Worm (Caenorhabditis elegans) whole organism, young adult: Measurements from ENCODE around the gene srab-3.

ENCODE experiments used
- T07F8.4 ChIP-seq: sonication (generic microtip); optimal IDR thresholded peaks from 2 replicates; lab custom pipeline; 2016; ENCODE audit warnings: mild to moderate bottlenecking, missing genetic modification characterization, moderate library complexity, missing compliant biosample characterization
- Y53F4B.3 ChIP-seq: fragments of 200-800 bp; sonication (Bioruptor generic); IDR thresholded peaks from 2 replicates; pipeline ENCODE4 v1.3.6; 2022; ENCODE audit warnings: missing genetic modification reagents, missing genetic modification characterization, missing compliant biosample characterization
- Y53G8AR.9 ChIP-seq: fragments of 200-800 bp; sonication (Bioruptor generic); conservative IDR thresholded peaks from 2 replicates; pipeline ENCODE4 v1.3.6; 2022; ENCODE audit warnings: missing genetic modification reagents, missing genetic modification characterization, missing compliant biosample characterization
- Y56A3A.18 ChIP-seq: fragments of 200-800 bp; sonication (Bioruptor generic); IDR thresholded peaks from 2 replicates; pipeline ENCODE4 v1.3.6; 2022; ENCODE audit warnings: missing genetic modification reagents, missing genetic modification characterization, missing compliant biosample characterization
- ama-1 ChIP-seq, 3 experiments: fragments of 150-350 bp in 1 of 3; sonication (generic microtip) in 2 of 3; optimal IDR thresholded peaks; 2 replicates each; lab custom pipeline; 2014 to 2018; ENCODE audit warnings: missing biosample characterization in 2 of 3, missing genetic modification characterization in 2 of 3, missing genetic modification reagents in 2 of 3
- efl-1 ChIP-seq: fragments of 150-350 bp; optimal IDR thresholded peaks from 2 replicates; lab custom pipeline; 2014; ENCODE audit warnings: missing biosample characterization, missing genetic modification reagents, missing genetic modification characterization
- nfya-1 ChIP-seq: sonication (generic microtip); optimal IDR thresholded peaks from 2 replicates; lab custom pipeline; 2017; ENCODE audit warnings: antibody characterized with exemption, missing compliant biosample characterization, missing genetic modification characterization, borderline replicate concordance; ENCODE audit not compliant: insufficient read depth
- pha-4 ChIP-seq: fragments of 150-350 bp; sonication (generic microtip); optimal IDR thresholded peaks from 2 replicates; lab custom pipeline; 2014; ENCODE audit warnings: missing biosample characterization, missing genetic modification reagents, missing genetic modification characterization
- snpc-4 ChIP-seq, 5 experiments: fragments of 150-350 bp in 1 of 5; sonication (generic microtip) in 4 of 5; optimal IDR thresholded peaks; 2 replicates each; lab custom pipeline; 2014 to 2018; ENCODE audit warnings: missing genetic modification characterization in 5 of 5, missing biosample characterization in 3 of 5, antibody characterized with exemption in 2 of 5, mild to moderate bottlenecking in 2 of 5, missing compliant biosample characterization in 2 of 5, missing genotype in 2 of 5, moderate library complexity in 2 of 5, missing genetic modification reagents in 1 of 5
- unc-62 ChIP-seq: fragments of 150-350 bp; optimal IDR thresholded peaks from 2 replicates; lab custom pipeline; 2014; ENCODE audit warnings: missing biosample characterization, missing genetic modification reagents, missing genetic modification characterization
- ztf-22 ChIP-seq: fragments of 200-800 bp; sonication (Bioruptor generic); optimal IDR thresholded peaks from 2 replicates; lab custom pipeline; 2018; ENCODE audit warnings: mild to moderate bottlenecking, missing genetic modification characterization, moderate library complexity, missing compliant biosample characterization
- ztf-28 ChIP-seq: fragments of 200-800 bp; sonication (Bioruptor generic); IDR thresholded peaks from 2 replicates; pipeline ENCODE4 v1.3.6; 2022; ENCODE audit warnings: missing genetic modification reagents, missing genetic modification characterization, missing compliant biosample characterization

ce11 chrV:5089497-5090134 lies 18.1 kb downstream of the srab-3 start, which contains the start of gene glb-32:
- TF ChIP-seq Y53G8AR.9 (no peak), ztf-22 (GFP tag; lab: Kevin White, UChicago) (no peak), snpc-4 (GFP tag; optimal IDR thresholded peaks at IDR 0.05; lab: Kevin White, UChicago) (no peak), snpc-4 (tag; optimal IDR thresholded peaks at IDR 0.05; lab: Kevin White, UChicago) (no peak), Y56A3A.18 (GFP tag; lab: Robert Waterston, UW) (no peak), pha-4 (tag; lab: Kevin White, UChicago) (no peak), ztf-28 (GFP tag; lab: Robert Waterston, UW) (no peak), T07F8.4 (tag; lab: Kevin White, UChicago) (no peak), efl-1 (GFP tag; lab: Kevin White, UChicago) (no peak), Y53F4B.3 (GFP tag; lab: Robert Waterston, UW) (no peak), unc-62 (no peak), ama-1 (optimal IDR thresholded peaks at IDR 0.05; lab: Kevin White, UChicago) (no peak), ama-1 (GFP tag; optimal IDR thresholded peaks at IDR 0.05; lab: Kevin White, UChicago) (no peak), nfya-1 (no peak)
